Fruit fly (Drosophila melanogaster): Measurements from ENCODE around the gene mip130.

mip130 gene

DNA sequence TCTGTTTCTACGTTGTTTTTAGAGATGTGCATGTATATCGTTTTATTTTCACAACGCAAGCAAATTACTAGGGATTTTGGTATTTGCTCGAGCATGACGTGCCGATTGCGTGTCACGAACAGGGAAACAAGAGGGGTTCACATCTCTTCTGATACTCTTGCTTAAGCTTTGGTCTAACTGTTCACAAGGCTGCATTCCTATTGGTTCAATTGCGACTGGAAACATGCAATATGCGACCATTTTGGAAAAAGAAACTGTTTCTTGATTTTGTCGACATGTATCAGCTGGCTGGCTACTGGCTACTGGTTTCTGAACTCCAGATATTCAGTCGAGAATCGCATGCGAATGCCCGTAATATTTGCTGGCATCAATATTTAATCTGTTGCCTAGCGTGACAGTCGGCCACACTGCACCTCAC lies 27.9 kb upstream of the mip130 start, which contains the start of gene Coa8 (continued):
- TF ChIP-seq Dp (GFP tag; optimal IDR thresholded peaks at IDR 0.05) (no peak), lilli (GFP tag; optimal IDR thresholded peaks at IDR 0.05) (peak; percentile 53), ttk (GFP tag; IDR thresholded peaks at IDR 0.05) (peak; percentile 18; the same call in 1 of the 2 replicates), CG8290 (GFP tag; optimal IDR thresholded peaks at IDR 0.05) (peak; percentile 13), CG8290 (tag; optimal IDR thresholded peaks at IDR 0.05) (peak; percentile 62 to 77), Max (GFP tag; optimal IDR thresholded peaks at IDR 0.05) (peak; percentile 12), mam (GFP tag; optimal IDR thresholded peaks at IDR 0.05) (peak; percentile 40), CG17829 (tag; optimal IDR thresholded peaks at IDR 0.05) (peak; percentile 9), gt (GFP tag; IDR thresholded peaks at IDR 0.05) (no peak), bigmax (GFP tag; optimal IDR thresholded peaks at IDR 0.05) (no peak), Asciz (GFP tag; optimal IDR thresholded peaks at IDR 0.05) (no peak), dm (GFP tag; optimal IDR thresholded peaks at IDR 0.05) (no peak), ham (GFP tag; IDR thresholded peaks at IDR 0.05) (no peak), Fer1 (GFP tag; optimal IDR thresholded peaks at IDR 0.05) (peak; percentile 34), CG3838 (GFP tag; optimal IDR thresholded peaks at IDR 0.05) (no peak), D19A (tag; optimal IDR thresholded peaks at IDR 0.05) (no peak), fd64A (GFP tag; optimal IDR thresholded peaks at IDR 0.05) (no peak), gsb-n (tag; optimal IDR thresholded peaks at IDR 0.05) (no peak), CG2712 (tag; optimal IDR thresholded peaks at IDR 0.05) (peak; percentile 22), usp (GFP tag; optimal IDR thresholded peaks at IDR 0.05) (no peak), danr (GFP tag; IDR thresholded peaks at IDR 0.05) (no peak), Blimp-1 (GFP tag; optimal IDR thresholded peaks at IDR 0.05) (peak; percentile 2), pb (GFP tag; optimal IDR thresholded peaks at IDR 0.05) (no peak), Elba2 (GFP tag; optimal IDR thresholded peaks at IDR 0.05) (peak; percentile 22), pan (optimal IDR thresholded peaks at IDR 0.05) (no peak), pan (GFP tag; optimal IDR thresholded peaks at IDR 0.05 in 1 of 2, IDR thresholded peaks at IDR 0.05 in 1 of 2) (peak in 1 of 2 experiments; percentile 54), CG18764 (GFP tag; optimal IDR thresholded peaks at IDR 0.05) (no peak), tna (GFP tag; IDR thresholded peaks at IDR 0.05; ENCODE audit: partially characterized antibody) (no peak)

DNA sequence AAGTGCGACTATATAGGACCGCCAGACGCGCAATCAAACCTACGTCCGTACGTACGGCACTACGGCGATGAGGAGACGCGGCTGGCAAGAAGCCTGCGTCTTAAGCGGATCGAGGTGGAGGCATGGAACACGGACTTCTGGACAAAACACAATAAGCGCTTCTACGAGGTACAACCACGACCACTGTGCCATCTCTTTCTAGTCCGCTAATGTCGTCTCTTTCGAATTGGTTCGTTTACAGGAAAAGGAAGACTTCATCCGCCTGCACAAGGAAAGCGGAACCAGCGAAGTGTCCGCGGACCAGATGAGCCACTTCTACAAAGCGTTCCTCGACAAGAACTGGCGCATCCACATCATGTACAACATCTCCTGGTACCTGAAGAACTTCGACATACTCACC lies 27.3 kb upstream of the mip130 start:
- TF ChIP-seq Usf (GFP tag; optimal IDR thresholded peaks at IDR 0.05) (no peak), Ets65A (GFP tag) (no peak), CG11456 (GFP tag; IDR thresholded peaks at IDR 0.05) (no peak), CG1832 (GFP tag; optimal IDR thresholded peaks at IDR 0.05) (peak; percentile 58), ab (GFP tag; optimal IDR thresholded peaks at IDR 0.05) (no peak), CG8478 (optimal IDR thresholded peaks at IDR 0.05) (peak; percentile 76)

dm6 chrX:1889926-1890325 lies 18.1 kb upstream of the mip130 start, which contains the start of the genes trr and mRpL16:
Gene trr (minus strand): TSS chrX:1889950.
Gene mRpL16 (plus strand): TSS chrX:1890256.
- TF ChIP-seq GATAe (GFP tag; conservative IDR thresholded peaks at IDR 0.05) (no peak), CG7357 (GFP tag; IDR thresholded peaks at IDR 0.05) (0 out of 3 replicates have a peak, but pooled peaks have one; percentile 30), CG17328 (GFP tag; IDR thresholded peaks at IDR 0.05) (no peak), Antp (GFP tag; optimal IDR thresholded peaks at IDR 0.05) (no peak), Hr51 (GFP tag; optimal IDR thresholded peaks at IDR 0.05) (peak in 1 of 2 experiments; percentile 13), salm (tag; optimal IDR thresholded peaks at IDR 0.05) (no peak), stc (GFP tag; IDR thresholded peaks at IDR 0.05) (no peak), CG10462 (GFP tag; optimal IDR thresholded peaks at IDR 0.05) (no peak), CG17359 (tag; optimal IDR thresholded peaks at IDR 0.05) (no peak), en (GFP tag; optimal IDR thresholded peaks at IDR 0.05) (no peak), cad (GFP tag; optimal IDR thresholded peaks at IDR 0.05) (no peak), CG12071 (GFP tag; optimal IDR thresholded peaks at IDR 0.05) (no peak), CG10274 (GFP tag; optimal IDR thresholded peaks at IDR 0.05) (no peak), Stat92E (GFP tag; optimal IDR thresholded peaks at IDR 0.05) (no peak), fu2 (GFP tag; optimal IDR thresholded peaks at IDR 0.05) (no peak), Dbx (GFP tag; IDR thresholded peaks at IDR 0.05) (peak; percentile 71), cato (GFP tag; optimal IDR thresholded peaks at IDR 0.05; ENCODE audit: borderline replicate concordance) (no peak), CG11247 (GFP tag; IDR thresholded peaks at IDR 0.05) (peak; percentile 35; the same call in 1 of the 2 replicates), CG3065 (GFP tag; optimal IDR thresholded peaks at IDR 0.05) (no peak)
